Worm (Caenorhabditis elegans): Measurements from ENCODE around the gene sru-23.

- no peak for TF ChIP-seq nhr-21 (tag; optimal IDR thresholded peaks at IDR 0.05)
- no peak for TF ChIP-seq peb-1 (tag; optimal IDR thresholded peaks at IDR 0.05)
- TF ChIP-seq snpc-4 (tag; optimal IDR thresholded peaks at IDR 0.05) = no peak
- no peak for TF ChIP-seq nhr-25 (tag; optimal IDR thresholded peaks at IDR 0.05)
- TF ChIP-seq fos-1 (tag; optimal IDR thresholded peaks at IDR 0.05) = no peak
- TF ChIP-seq ama-1 (optimal IDR thresholded peaks at IDR 0.05) = no peak
- TF ChIP-seq elt-1 (tag; optimal IDR thresholded peaks at IDR 0.05) = no peak
- no peak for TF ChIP-seq nhr-10 (tag; optimal IDR thresholded peaks at IDR 0.05)
- no peak for TF ChIP-seq unc-62 (GFP tag; optimal IDR thresholded peaks at IDR 0.05)
- TF ChIP-seq dmd-4 (tag; optimal IDR thresholded peaks at IDR 0.05) = no peak
- no peak for TF ChIP-seq mdl-1 (tag; optimal IDR thresholded peaks at IDR 0.05)
- no peak for TF ChIP-seq lin-11 (tag; optimal IDR thresholded peaks at IDR 0.05)
- no peak for TF ChIP-seq zag-1 (tag; optimal IDR thresholded peaks at IDR 0.05)
These were observed 1.6 kb downstream of the sru-23 start for ce11 chrV:15970820-15971219.

Measured in whole organism, L2 larva.